Worm (Caenorhabditis elegans) whole organism, L4 larva: ENCODE results near the gene scl-19.

Source experiments
- D1046.2 ChIP-seq: fragments of 200-800 bp; sonication (Bioruptor generic); IDR thresholded peaks from 2 replicates; pipeline ENCODE4 v1.3.6; 2022; ENCODE audit warnings: missing genetic modification characterization, missing compliant biosample characterization
- F26F4.8 ChIP-seq: fragments of 200-800 bp; sonication (Bioruptor generic); conservative IDR thresholded peaks from 2 replicates; pipeline ENCODE4 v1.3.6; 2022; ENCODE audit warnings: missing genetic modification characterization, missing compliant biosample characterization
- F44E2.7 ChIP-seq: fragments of 200-800 bp; sonication (Bioruptor generic); IDR thresholded peaks from 2 replicates; pipeline ENCODE4 v2.1.2; 2022; ENCODE audit warnings: missing genetic modification characterization, missing compliant biosample characterization
- T26A8.4 ChIP-seq: fragments of 200-800 bp; sonication (Bioruptor generic); IDR thresholded peaks from 2 replicates; pipeline ENCODE4 v1.3.6; 2022; ENCODE audit warnings: missing genetic modification characterization, missing compliant biosample characterization
- aha-1 ChIP-seq: fragments of 150-350 bp; peaks from one replicate; lab custom pipeline; 2014; ENCODE audit warnings: missing biosample characterization, missing genetic modification characterization
- aly-2 ChIP-seq: sonication (generic microtip); optimal IDR thresholded peaks from 2 replicates; lab custom pipeline; 2018; ENCODE audit warnings: missing biosample characterization, missing genetic modification characterization
- ama-1 ChIP-seq: fragments of 150-350 bp; optimal IDR thresholded peaks from 2 replicates; lab custom pipeline; 2014; ENCODE audit warnings: inconsistent platforms, mixed read lengths
- arid-1 ChIP-seq: fragments of 200-800 bp; sonication (Bioruptor generic); conservative IDR thresholded peaks from 2 replicates; pipeline ENCODE4 v1.3.6; 2022; ENCODE audit warnings: missing genetic modification reagents, missing genetic modification characterization, missing compliant biosample characterization
- attf-4 ChIP-seq: sonication (generic microtip); optimal IDR thresholded peaks from 3 replicates; lab custom pipeline; 2017; ENCODE audit warnings: missing biosample characterization, missing genetic modification characterization
- ceh-32 ChIP-seq: sonication (generic microtip); optimal IDR thresholded peaks from 2 replicates; lab custom pipeline; 2016; ENCODE audit warnings: mild to moderate bottlenecking, missing genetic modification characterization, missing compliant biosample characterization; ENCODE audit not compliant: poor library complexity
- ceh-44 ChIP-seq: fragments of 200-800 bp; sonication (Bioruptor generic); IDR thresholded peaks from 2 replicates; pipeline ENCODE4 v1.3.6; 2022; ENCODE audit warnings: missing genetic modification reagents, missing genetic modification characterization, missing compliant biosample characterization
- cey-2 ChIP-seq: sonication (generic microtip); optimal IDR thresholded peaks from 3 replicates; lab custom pipeline; 2017; ENCODE audit warnings: missing genetic modification characterization, mild to moderate bottlenecking, missing compliant biosample characterization, antibody characterized with exemption, borderline replicate concordance; ENCODE audit not compliant: insufficient read depth
- daf-12 ChIP-seq: fragments of 150-350 bp; optimal IDR thresholded peaks from 2 replicates; lab custom pipeline; 2014; ENCODE audit warnings: missing biosample characterization, missing genetic modification reagents, missing genetic modification characterization
- daf-16 ChIP-seq, 3 experiments: sonication (generic microtip); optimal IDR thresholded peaks; 2 replicates each; lab custom pipeline; 2016 to 2017; ENCODE audit warnings: missing genetic modification characterization in 3 of 3, missing genetic modification reagents in 3 of 3, mild to moderate bottlenecking in 2 of 3, missing compliant biosample characterization in 2 of 3, missing biosample characterization in 1 of 3, moderate library complexity in 1 of 3
- daf-19 ChIP-seq: fragments of 200-800 bp; sonication (Bioruptor generic); conservative IDR thresholded peaks from 2 replicates; pipeline ENCODE4 v1.3.6; 2022; ENCODE audit warnings: missing genetic modification characterization, missing compliant biosample characterization
- duxl-1 ChIP-seq: sonication (generic microtip); optimal IDR thresholded peaks from 2 replicates; lab custom pipeline; 2016; ENCODE audit warnings: mild to moderate bottlenecking, missing genetic modification characterization, moderate library complexity, missing compliant biosample characterization; ENCODE audit not compliant: poor library complexity
- dve-1 ChIP-seq: sonication (generic microtip); optimal IDR thresholded peaks from 2 replicates; lab custom pipeline; 2017; ENCODE audit warnings: antibody characterized with exemption, mild to moderate bottlenecking, missing genetic modification characterization, missing compliant biosample characterization; ENCODE audit not compliant: insufficient read depth
- egl-43 ChIP-seq: fragments of 200-800 bp; sonication (Bioruptor generic); IDR thresholded peaks from 2 replicates; pipeline ENCODE4 v1.3.6; 2022; ENCODE audit warnings: missing genetic modification reagents, missing genetic modification characterization, missing compliant biosample characterization
- fos-1 ChIP-seq: fragments of 150-350 bp; optimal IDR thresholded peaks from 2 replicates; lab custom pipeline; 2014; ENCODE audit warnings: missing biosample characterization, missing genetic modification characterization
- hlh-11 ChIP-seq: fragments of 200-800 bp; sonication (Bioruptor generic); optimal IDR thresholded peaks from 2 replicates; lab custom pipeline; 2018; ENCODE audit warnings: mild to moderate bottlenecking, missing genetic modification characterization, missing compliant biosample characterization
- hlh-30 ChIP-seq: sonication (generic microtip); optimal IDR thresholded peaks from 2 replicates; lab custom pipeline; 2017; ENCODE audit warnings: antibody characterized with exemption, mild to moderate bottlenecking, missing genetic modification characterization, missing compliant biosample characterization; ENCODE audit not compliant: insufficient read depth
- hmg-1.1 ChIP-seq: fragments of 200-800 bp; sonication (Bioruptor generic); IDR thresholded peaks from 2 replicates; pipeline ENCODE4 v1.3.6; 2022; ENCODE audit warnings: missing genetic modification reagents, missing genetic modification characterization, missing compliant biosample characterization
- jun-1 ChIP-seq: fragments of 150-350 bp; optimal IDR thresholded peaks from 2 replicates; lab custom pipeline; 2014; ENCODE audit warnings: missing biosample characterization, missing genetic modification reagents, missing genetic modification characterization
- lin-13 ChIP-seq: fragments of 150-350 bp; optimal IDR thresholded peaks from 2 replicates; lab custom pipeline; 2014; ENCODE audit warnings: missing biosample characterization, missing genetic modification reagents, missing genetic modification characterization
- lin-38 ChIP-seq: fragments of 200-800 bp; sonication (Bioruptor generic); IDR thresholded peaks from 2 replicates; pipeline ENCODE4 v1.3.6; 2022; ENCODE audit warnings: missing genetic modification reagents, missing genetic modification characterization, missing compliant biosample characterization
- lsy-2 ChIP-seq, 2 experiments: fragments of 150-350 bp in 1 of 2; sonication (generic microtip) in 1 of 2; optimal IDR thresholded peaks; 2 replicates each; lab custom pipeline; 2014 to 2017; ENCODE audit warnings: missing biosample characterization in 2 of 2, missing genetic modification characterization in 2 of 2
- madf-9 ChIP-seq: fragments of 200-800 bp; sonication (Bioruptor generic); conservative IDR thresholded peaks from 2 replicates; pipeline ENCODE4 v1.3.6; 2022; ENCODE audit warnings: missing genetic modification reagents, missing genetic modification characterization, missing compliant biosample characterization
- mdt-29 ChIP-seq: fragments of 200-800 bp; sonication (Bioruptor generic); IDR thresholded peaks from 2 replicates; pipeline ENCODE4 v1.3.6; 2022; ENCODE audit warnings: missing genetic modification reagents, missing genetic modification characterization, missing compliant biosample characterization
- mep-1 ChIP-seq: fragments of 150-350 bp; sonication (generic microtip); optimal IDR thresholded peaks from 3 replicates; lab custom pipeline; 2014; ENCODE audit warnings: missing biosample characterization, missing genetic modification characterization
- mes-2 ChIP-seq: sonication (generic microtip); optimal IDR thresholded peaks from 2 replicates; lab custom pipeline; 2016; ENCODE audit warnings: missing genotype, mild to moderate bottlenecking, missing genetic modification characterization, missing compliant biosample characterization; ENCODE audit not compliant: poor library complexity, severe bottlenecking
- mxl-2 ChIP-seq: fragments of 200-800 bp; sonication (Bioruptor generic); conservative IDR thresholded peaks from 2 replicates; pipeline ENCODE4 v1.3.6; 2022; ENCODE audit warnings: missing genetic modification reagents, missing genetic modification characterization, missing compliant biosample characterization
- nhr-10 ChIP-seq: fragments of 150-350 bp; optimal IDR thresholded peaks from 2 replicates; lab custom pipeline; 2014; ENCODE audit warnings: missing biosample characterization, missing genetic modification characterization
- nhr-102 ChIP-seq: sonication (generic microtip); optimal IDR thresholded peaks from 2 replicates; lab custom pipeline; 2016; ENCODE audit warnings: mild to moderate bottlenecking, missing genetic modification characterization, moderate library complexity, missing compliant biosample characterization
- nhr-28 ChIP-seq: fragments of 150-350 bp; optimal IDR thresholded peaks from 2 replicates; lab custom pipeline; 2014; ENCODE audit warnings: missing biosample characterization, missing genetic modification characterization
- php-3 ChIP-seq: fragments of 200-800 bp; sonication (Bioruptor generic); IDR thresholded peaks from 2 replicates; pipeline ENCODE4 v1.3.6; 2022; ENCODE audit warnings: missing genetic modification reagents, missing genetic modification characterization, missing compliant biosample characterization
- rbr-2 ChIP-seq: sonication (generic microtip); optimal IDR thresholded peaks from 2 replicates; lab custom pipeline; 2016; ENCODE audit warnings: missing genotype, missing genetic modification characterization, missing compliant biosample characterization
- saeg-2 ChIP-seq: fragments of 200-800 bp; sonication (Bioruptor generic); IDR thresholded peaks from 2 replicates; pipeline ENCODE4 v1.3.6; 2022; ENCODE audit warnings: missing genetic modification reagents, missing genetic modification characterization, missing compliant biosample characterization
- sdz-12 ChIP-seq: fragments of 200-800 bp; sonication (Bioruptor generic); optimal IDR thresholded peaks from 2 replicates; lab custom pipeline; 2018; ENCODE audit warnings: mild to moderate bottlenecking, missing genetic modification characterization, missing compliant biosample characterization
- unc-130 ChIP-seq: sonication (generic microtip); optimal IDR thresholded peaks from 2 replicates; lab custom pipeline; 2016; ENCODE audit warnings: missing genetic modification reagents, missing genetic modification characterization, missing compliant biosample characterization
- vab-7 ChIP-seq: fragments of 200-800 bp; sonication (Bioruptor generic); IDR thresholded peaks from 2 replicates; pipeline ENCODE4 v1.3.6; 2022; ENCODE audit warnings: missing genetic modification reagents, missing genetic modification characterization, missing compliant biosample characterization
- zag-1 ChIP-seq: fragments of 150-350 bp; optimal IDR thresholded peaks from 2 replicates; lab custom pipeline; 2014; ENCODE audit warnings: missing biosample characterization, missing genetic modification characterization
- zfp-2 ChIP-seq: sonication (generic microtip); optimal IDR thresholded peaks from 2 replicates; lab custom pipeline; 2016; ENCODE audit warnings: mild to moderate bottlenecking, missing genetic modification characterization, missing compliant biosample characterization
- zfp-3 ChIP-seq: fragments of 200-800 bp; sonication (Bioruptor generic); conservative IDR thresholded peaks from 2 replicates; pipeline ENCODE4 v1.3.6; 2022; ENCODE audit warnings: missing genetic modification reagents, missing genetic modification characterization, missing compliant biosample characterization
- zip-11 ChIP-seq: fragments of 200-800 bp; sonication (Bioruptor generic); IDR thresholded peaks from 2 replicates; pipeline ENCODE4 v1.3.6; 2022; ENCODE audit warnings: missing genetic modification characterization, missing compliant biosample characterization
- zip-2 ChIP-seq: fragments of 150-350 bp; optimal IDR thresholded peaks from 2 replicates; lab custom pipeline; 2014; ENCODE audit warnings: missing biosample characterization, missing genetic modification characterization
- ztf-11 ChIP-seq: fragments of 150-350 bp; optimal IDR thresholded peaks from 2 replicates; lab custom pipeline; 2014; ENCODE audit warnings: missing biosample characterization, missing genetic modification characterization
- ztf-7 ChIP-seq: fragments of 150-350 bp; optimal IDR thresholded peaks from 2 replicates; lab custom pipeline; 2014; ENCODE audit warnings: missing biosample characterization, missing genetic modification characterization

Gene scl-19

ce11 chrV:18710045-18710490 lies 21.7 kb upstream of the scl-19 start (continued):
- TF ChIP-seq daf-16 (GFP tag; optimal IDR thresholded peaks at IDR 0.05; lab: Kevin White, UChicago) (peak in 1 of 2 experiments; percentile 13), daf-16 (tag; optimal IDR thresholded peaks at IDR 0.05; lab: Kevin White, UChicago) (peak; percentile 11), egl-43 (GFP tag; lab: Robert Waterston, UW) (no peak), sdz-12 (GFP tag; lab: Kevin White, UChicago) (no peak)

- TF ChIP-seq aha-1 (tag; lab: Kevin White, UChicago) (peak; percentile 56), zag-1 (tag; lab: Kevin White, UChicago) (no peak)
Observed at ce11 chrV:18711362-18711761, 20.4 kb upstream of the scl-19 start.

ce11 chrV:18712118-18712517 lies 19.7 kb upstream of the scl-19 start:
- TF ChIP-seq aly-2 (tag; lab: Kevin White, UChicago) (no peak), ceh-32 (no peak), hlh-11 (tag; lab: Kevin White, UChicago) (no peak), vab-7 (GFP tag; lab: Robert Waterston, UW) (no peak), nhr-10 (tag; lab: Kevin White, UChicago) (no peak), attf-4 (tag; lab: Kevin White, UChicago) (no peak), saeg-2 (GFP tag; lab: Robert Waterston, UW) (no peak), fos-1 (tag; lab: Kevin White, UChicago) (no peak), ama-1 (lab: Kevin White, UChicago) (no peak), ztf-11 (tag; lab: Kevin White, UChicago) (no peak), mdt-29 (GFP tag; lab: Robert Waterston, UW) (no peak), mes-2 (no peak), rbr-2 (tag; lab: Kevin White, UChicago) (no peak), daf-12 (tag; lab: Kevin White, UChicago) (no peak), lin-38 (GFP tag; lab: Robert Waterston, UW) (no peak), hlh-30 (tag; lab: Kevin White, UChicago) (no peak), daf-16 (GFP tag; optimal IDR thresholded peaks at IDR 0.05; lab: Kevin White, UChicago) (peak in 1 of 2 experiments; percentile 19), daf-16 (tag; optimal IDR thresholded peaks at IDR 0.05; lab: Kevin White, UChicago) (peak; percentile 17), daf-19 (GFP tag; lab: Robert Waterston, UW) (no peak), hmg-1.1 (GFP tag; lab: Robert Waterston, UW) (no peak), lsy-2 (tag; optimal IDR thresholded peaks at IDR 0.05; lab: Kevin White, UChicago) (no peak), cey-2 (tag; lab: Kevin White, UChicago) (no peak), ztf-7 (tag; lab: Kevin White, UChicago) (no peak), duxl-1 (tag; lab: Kevin White, UChicago) (no peak), zfp-2 (tag; lab: Kevin White, UChicago) (no peak), D1046.2 (GFP tag; lab: Robert Waterston, UW) (peak; percentile 88; the same call in 1 of the 2 replicates), unc-130 (peak; percentile 26), php-3 (GFP tag; lab: Robert Waterston, UW) (no peak; the same call in 1 of the 2 replicates), F26F4.8 (peak; percentile 90), dve-1 (tag; lab: Kevin White, UChicago) (no peak), mep-1 (tag; lab: Kevin White, UChicago) (no peak), zfp-3 (GFP tag; lab: Robert Waterston, UW) (no peak), madf-9 (GFP tag; lab: Robert Waterston, UW) (no peak), nhr-102 (tag; lab: Kevin White, UChicago) (no peak), F44E2.7 (GFP tag; lab: Robert Waterston, UW) (peak; percentile 94), T26A8.4 (GFP tag; lab: Robert Waterston, UW) (no peak), ceh-44 (no peak), zip-2 (no peak), nhr-28 (tag; lab: Kevin White, UChicago) (no peak), lin-13 (no peak), jun-1 (tag; lab: Kevin White, UChicago) (no peak), mxl-2 (GFP tag; lab: Robert Waterston, UW) (no peak), zip-11 (GFP tag; lab: Robert Waterston, UW) (no peak), arid-1 (GFP tag; lab: Robert Waterston, UW) (no peak), egl-43 (GFP tag; lab: Robert Waterston, UW) (no peak)
